Worm (Caenorhabditis elegans): ENCODE results near the gene cls-1.

The cls-1 gene

ce11 chrIII:7535347-7535746 lies 27.4 kb downstream of the cls-1 start:
- TF ChIP-seq ceh-82 (tag; optimal IDR thresholded peaks at IDR 0.05), result no peak
- no peak for TF ChIP-seq F44E2.7 (GFP tag; IDR thresholded peaks at IDR 0.05)
- no peak for TF ChIP-seq F26F4.8 (GFP tag; conservative IDR thresholded peaks at IDR 0.05)
- TF ChIP-seq lsy-2 (tag; optimal IDR thresholded peaks at IDR 0.05), result no peak
- TF ChIP-seq ceh-28 (tag; optimal IDR thresholded peaks at IDR 0.05), result no peak
- TF ChIP-seq ces-1 (GFP tag; optimal IDR thresholded peaks at IDR 0.05), result no peak
- TF ChIP-seq mdt-29 (GFP tag; IDR thresholded peaks at IDR 0.05), result no peak
- no peak for TF ChIP-seq dmd-8 (GFP tag; IDR thresholded peaks at IDR 0.05)
- TF ChIP-seq nhr-42 (GFP tag; IDR thresholded peaks at IDR 0.05), result no peak
- TF ChIP-seq ZK337.2 (GFP tag; IDR thresholded peaks at IDR 0.05), result no peak
- no peak for TF ChIP-seq nhr-48 (tag; optimal IDR thresholded peaks at IDR 0.05)
- no peak for TF ChIP-seq zip-2 (tag; optimal IDR thresholded peaks at IDR 0.05)
- no peak for TF ChIP-seq nhr-10 (tag; optimal IDR thresholded peaks at IDR 0.05)
- no peak for TF ChIP-seq cey-2 (tag; optimal IDR thresholded peaks at IDR 0.05; ENCODE audit: borderline replicate concordance, insufficient read depth)
- TF ChIP-seq tag-97 (GFP tag; IDR thresholded peaks at IDR 0.05), result no peak
- no peak for TF ChIP-seq ceh-62 (tag; optimal IDR thresholded peaks at IDR 0.05)

ce11 chrIII:7536559-7536958 lies 28.6 kb downstream of the cls-1 start, which contains the start of gene lin-39:
Gene lin-39 (minus strand): TSS chrIII:7536632.
- TF ChIP-seq fkh-10 (GFP tag; optimal IDR thresholded peaks at IDR 0.05) (no peak), mdl-1 (tag; optimal IDR thresholded peaks at IDR 0.05) (peak in 1 of 2 experiments; percentile 22)

ce11 chrIII:7542037-7542436 lies 34.1 kb downstream of the cls-1 start:
- TF ChIP-seq nhr-28 (tag; optimal IDR thresholded peaks at IDR 0.05) (no peak), attf-4 (tag; optimal IDR thresholded peaks at IDR 0.05) (no peak), sdz-12 (GFP tag; optimal IDR thresholded peaks at IDR 0.05) (no peak), lir-3 (tag; optimal IDR thresholded peaks at IDR 0.05) (no peak), unc-39 (tag; optimal IDR thresholded peaks at IDR 0.05) (no peak), nhr-48 (tag; optimal IDR thresholded peaks at IDR 0.05) (no peak), madf-5 (GFP tag; IDR thresholded peaks at IDR 0.05) (no peak), F44E2.7 (GFP tag; IDR thresholded peaks at IDR 0.05) (no peak), dmd-9 (GFP tag; IDR thresholded peaks at IDR 0.05) (no peak), lin-13 (GFP tag; optimal IDR thresholded peaks at IDR 0.05) (no peak), mep-1 (tag; optimal IDR thresholded peaks at IDR 0.05) (no peak), dve-1 (tag; optimal IDR thresholded peaks at IDR 0.05; ENCODE audit: insufficient read depth) (no peak), mxl-2 (GFP tag; conservative IDR thresholded peaks at IDR 0.05) (no peak), daf-12 (tag; optimal IDR thresholded peaks at IDR 0.05) (no peak), Y75B8A.6 (GFP tag; IDR thresholded peaks at IDR 0.05) (no peak)

ce11 chrIII:7544211-7544610 lies 36.2 kb downstream of the cls-1 start:
- TF ChIP-seq nhr-11 (tag; optimal IDR thresholded peaks at IDR 0.05) (peak; percentile 23), daf-16 (GFP tag; optimal IDR thresholded peaks at IDR 0.05) (peak in 1 of 2 experiments; percentile 72), daf-16 (tag; optimal IDR thresholded peaks at IDR 0.05) (no peak), unc-39 (tag; optimal IDR thresholded peaks at IDR 0.05) (no peak), lsy-2 (tag; optimal IDR thresholded peaks at IDR 0.05) (peak in 1 of 2 experiments; percentile 10)

DNA sequence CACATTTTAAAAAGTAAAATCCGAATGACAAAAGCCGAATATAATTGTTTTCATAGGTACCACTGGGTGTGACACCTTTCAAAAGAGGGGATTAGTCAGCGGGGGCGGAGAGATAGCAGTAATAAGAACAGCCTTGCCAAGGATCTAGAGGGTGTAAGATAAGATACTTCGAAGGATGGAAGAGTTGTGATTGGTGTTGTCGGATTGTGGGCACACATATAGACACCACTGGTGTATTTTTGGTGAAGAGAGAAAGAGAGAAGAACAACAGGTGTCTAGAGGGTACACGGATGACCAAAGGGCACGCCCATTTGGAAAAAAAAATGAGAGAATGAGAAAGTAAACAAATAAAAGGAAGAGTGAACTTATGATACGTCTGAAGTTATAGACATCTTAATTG lies 37.2 kb downstream of the cls-1 start:
- TF ChIP-seq nhr-102 (tag; optimal IDR thresholded peaks at IDR 0.05), result no peak
- TF ChIP-seq F10B5.3 (tag; optimal IDR thresholded peaks at IDR 0.05), result no peak
- TF ChIP-seq daf-16 (GFP tag; optimal IDR thresholded peaks at IDR 0.05), result peak in 1 of 2 experiments; percentile 90
- no peak for TF ChIP-seq daf-16 (tag; optimal IDR thresholded peaks at IDR 0.05)
- TF ChIP-seq aha-1 (tag), result peak; percentile 53
- TF ChIP-seq unc-62 (GFP tag; optimal IDR thresholded peaks at IDR 0.05 in 1 of 2), result peak in 1 of 2 experiments; percentile 56
- TF ChIP-seq unc-62 (tag; optimal IDR thresholded peaks at IDR 0.05), result no peak

Data from whole organism, L4 larva.